Worm (Caenorhabditis elegans) whole organism, mixed stage, embryonic: Measurements from ENCODE around the gene dao-4.

Experiments used
- blmp-1 ChIP-seq: fragments of 150-350 bp; optimal IDR thresholded peaks from 2 replicates; lab custom pipeline; 2014; ENCODE audit warnings: missing biosample characterization, missing genetic modification characterization
- ces-1 ChIP-seq: fragments of 150-350 bp; optimal IDR thresholded peaks from 2 replicates; lab custom pipeline; 2014; ENCODE audit warnings: missing biosample characterization, missing genetic modification reagents, missing genetic modification characterization
- elt-1 ChIP-seq: sonication (generic microtip); optimal IDR thresholded peaks from 2 replicates; lab custom pipeline; 2017; ENCODE audit warnings: missing genetic modification characterization, mild to moderate bottlenecking, missing compliant biosample characterization, antibody characterized with exemption, moderate library complexity, borderline replicate concordance; ENCODE audit not compliant: insufficient read depth
- ham-2 ChIP-seq: fragments of 200-800 bp; sonication (Bioruptor generic); optimal IDR thresholded peaks from 2 replicates; lab custom pipeline; 2018; ENCODE audit warnings: mild to moderate bottlenecking, missing genetic modification characterization, missing compliant biosample characterization
- lsy-2 ChIP-seq: fragments of 150-350 bp; optimal IDR thresholded peaks from 2 replicates; lab custom pipeline; 2014; ENCODE audit warnings: missing biosample characterization, missing genetic modification characterization
- nhr-12 ChIP-seq: fragments of 150-350 bp; optimal IDR thresholded peaks from 2 replicates; lab custom pipeline; 2014; ENCODE audit warnings: missing biosample characterization, missing genetic modification characterization
- nhr-237 ChIP-seq: fragments of 150-350 bp; optimal IDR thresholded peaks from 2 replicates; lab custom pipeline; 2014; ENCODE audit warnings: missing biosample characterization, missing genetic modification characterization
- nhr-28 ChIP-seq: fragments of 150-350 bp; optimal IDR thresholded peaks from 2 replicates; lab custom pipeline; 2014; ENCODE audit warnings: missing biosample characterization, missing genetic modification characterization
- nhr-76 ChIP-seq: sonication (generic microtip); optimal IDR thresholded peaks from 2 replicates; lab custom pipeline; 2017; ENCODE audit warnings: missing biosample characterization, missing genetic modification characterization
- pha-4 ChIP-seq: fragments of 150-350 bp; optimal IDR thresholded peaks from 2 replicates; lab custom pipeline; 2018; ENCODE audit warnings: missing biosample characterization, missing genetic modification reagents, missing genetic modification characterization
- snpc-4 ChIP-seq: fragments of 150-350 bp; optimal IDR thresholded peaks from 2 replicates; lab custom pipeline; 2014; ENCODE audit warnings: missing biosample characterization, missing genetic modification characterization
- unc-39 ChIP-seq: fragments of 150-350 bp; optimal IDR thresholded peaks from 2 replicates; lab custom pipeline; 2014; ENCODE audit warnings: missing biosample characterization, missing genetic modification characterization
- unc-62 ChIP-seq: fragments of 150-350 bp; optimal IDR thresholded peaks from 2 replicates; lab custom pipeline; 2014; ENCODE audit warnings: missing biosample characterization, missing genetic modification reagents, missing genetic modification characterization
- ztf-11 ChIP-seq: fragments of 150-350 bp; optimal IDR thresholded peaks from 2 replicates; lab custom pipeline; 2014; ENCODE audit warnings: missing biosample characterization, missing genetic modification characterization

- no peak for TF ChIP-seq nhr-28 (tag; lab: Kevin White, UChicago)
- no peak for TF ChIP-seq lsy-2 (tag; lab: Kevin White, UChicago)
- TF ChIP-seq snpc-4 (tag; lab: Kevin White, UChicago), result no peak
- TF ChIP-seq nhr-12, result no peak
- TF ChIP-seq ztf-11 (tag; lab: Kevin White, UChicago), result no peak
- peak; percentile 84 for TF ChIP-seq elt-1 (tag; lab: Kevin White, UChicago)
- TF ChIP-seq blmp-1 (tag; lab: Kevin White, UChicago), result no peak
- no peak for TF ChIP-seq ham-2 (GFP tag; lab: Kevin White, UChicago)
- TF ChIP-seq unc-62, result no peak
- TF ChIP-seq pha-4 (tag; lab: Kevin White, UChicago), result no peak
- TF ChIP-seq nhr-76, result no peak
- TF ChIP-seq unc-39 (tag; lab: Kevin White, UChicago), result no peak
- TF ChIP-seq ces-1 (GFP tag; lab: Kevin White, UChicago), result no peak
- no peak for TF ChIP-seq nhr-237 (tag; lab: Kevin White, UChicago)
These were observed 8.2 kb downstream of the dao-4 start for ce11 chrX:10083272-10083671.
